Worm (Caenorhabditis elegans): ENCODE results near the gene Y105C5A.1268.

The Y105C5A.1268 gene

DNA sequence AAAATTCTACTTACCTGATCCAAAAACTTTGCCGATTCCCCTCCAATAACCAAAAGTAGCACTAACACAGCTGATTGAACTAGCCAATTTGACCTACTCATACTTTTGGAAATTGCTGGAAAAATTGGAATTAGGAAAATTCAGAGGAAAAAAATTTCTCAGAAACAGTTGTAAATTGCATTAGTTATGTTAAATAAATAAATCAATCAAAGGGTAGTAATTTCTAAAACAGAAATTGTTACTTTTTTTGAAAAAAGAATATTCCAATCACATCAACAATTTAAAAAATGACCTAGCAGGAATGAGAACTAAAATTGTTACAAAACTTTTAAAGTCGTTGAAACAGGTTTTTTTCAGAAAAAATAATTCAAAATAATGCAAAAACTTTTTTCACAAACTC, 29.3 kb downstream of the Y105C5A.1268 start, which contains the start of gene Y105C5A.8:
Gene Y105C5A.8 (minus strand): TSS at position 101 of the 400 bp plus-strand sequence.
- no peak for TF ChIP-seq cog-1 (tag; optimal IDR thresholded peaks at IDR 0.05)

DNA sequence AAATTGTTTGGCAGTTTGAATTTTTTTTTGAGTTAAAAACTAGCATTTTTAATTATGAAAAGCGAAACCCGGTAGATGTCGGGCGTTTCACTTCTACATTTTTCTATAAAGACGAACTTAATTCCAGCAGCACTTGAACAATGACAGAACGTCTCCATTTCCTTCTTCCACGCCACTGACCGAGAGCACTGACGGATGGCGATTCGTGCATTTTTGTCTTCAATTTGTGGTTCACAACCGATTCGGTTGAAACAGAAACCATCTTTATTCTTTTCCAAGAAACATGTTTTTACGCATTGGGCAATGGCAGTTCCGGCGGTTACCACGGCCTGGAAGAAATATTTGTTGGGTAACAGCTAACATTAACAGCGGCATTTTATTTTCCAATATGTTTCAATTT, 33.1 kb downstream of the Y105C5A.1268 start:
- TF ChIP-seq ztf-29 (GFP tag; IDR thresholded peaks at IDR 0.05) (no peak), tab-1 (GFP tag; IDR thresholded peaks at IDR 0.05) (no peak), T22C8.4 (GFP tag; IDR thresholded peaks at IDR 0.05) (no peak), ref-1 (GFP tag; conservative IDR thresholded peaks at IDR 0.05) (no peak), cog-1 (tag; optimal IDR thresholded peaks at IDR 0.05) (no peak), klf-2 (GFP tag; conservative IDR thresholded peaks at IDR 0.05) (no peak), ztf-23 (GFP tag; IDR thresholded peaks at IDR 0.05) (no peak), med-1 (GFP tag; optimal IDR thresholded peaks at IDR 0.05; ENCODE audit: insufficient read depth) (no peak), flt-1 (GFP tag; IDR thresholded peaks at IDR 0.05) (no peak)

DNA sequence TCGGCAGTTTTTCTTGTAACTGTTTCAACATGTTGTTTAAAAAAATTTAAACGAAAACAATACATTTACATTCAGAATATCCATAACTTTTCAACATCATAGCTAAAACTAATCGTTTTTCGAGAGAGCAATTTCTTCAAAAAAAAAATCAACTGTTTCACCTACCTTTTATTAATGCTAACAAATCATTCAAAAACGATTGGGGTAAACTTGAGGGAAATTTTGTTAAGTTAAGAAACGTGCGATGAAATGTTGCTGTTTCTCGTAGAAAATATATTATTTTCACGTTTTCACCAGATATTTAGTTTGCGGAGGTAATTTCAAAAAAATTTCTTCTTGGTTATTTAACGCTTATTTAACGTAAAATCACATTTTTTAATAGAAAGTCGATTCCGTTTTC, 39.9 kb downstream of the Y105C5A.1268 start:
- TF ChIP-seq T22C8.4 (GFP tag; IDR thresholded peaks at IDR 0.05), result no peak

DNA sequence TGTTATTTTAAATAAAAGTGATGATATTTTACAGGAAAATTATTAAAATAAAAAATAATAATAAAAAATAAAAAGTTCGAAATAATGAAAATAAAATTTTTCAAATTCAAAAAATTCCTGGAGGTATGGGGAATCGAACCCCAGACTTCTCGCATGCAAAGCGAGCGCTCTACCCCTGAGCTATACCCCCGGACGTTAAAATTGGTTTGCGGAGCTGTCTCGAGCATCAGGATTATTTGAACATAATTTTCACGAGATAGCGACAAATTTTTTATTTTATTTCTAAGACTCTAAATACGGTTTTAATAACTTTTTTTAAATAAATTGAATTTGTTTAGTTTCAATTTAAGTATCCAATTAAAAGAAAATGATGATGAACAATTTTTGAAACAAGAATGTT, 42.1 kb downstream of the Y105C5A.1268 start:
- TF ChIP-seq T22C8.4 (GFP tag; IDR thresholded peaks at IDR 0.05) (no peak), flt-1 (GFP tag; IDR thresholded peaks at IDR 0.05) (no peak)

Measured in whole organism, midembryonic.